Worm (Caenorhabditis elegans): ENCODE data around the gene ZK742.6.

ce11 chrV:7808444-7808843 is 6.3 kb downstream of the ZK742.6 start:
- no peak for TF ChIP-seq nhr-11 (tag; optimal IDR thresholded peaks at IDR 0.05)
- no peak for TF ChIP-seq fos-1 (tag; optimal IDR thresholded peaks at IDR 0.05)
- no peak for TF ChIP-seq lsy-12 (tag; optimal IDR thresholded peaks at IDR 0.05)
- TF ChIP-seq elt-1 (tag; optimal IDR thresholded peaks at IDR 0.05), result no peak
- no peak for TF ChIP-seq ceh-82 (tag; optimal IDR thresholded peaks at IDR 0.05)
- TF ChIP-seq ama-1 (optimal IDR thresholded peaks at IDR 0.05), result no peak
- TF ChIP-seq jun-1 (tag; optimal IDR thresholded peaks at IDR 0.05), result no peak
- TF ChIP-seq elt-2 (tag; optimal IDR thresholded peaks at IDR 0.05), result no peak
